Fruit fly (Drosophila melanogaster): Measurements from ENCODE around the gene CG42374.

The CG42374 gene

dm6 chr3L:19314877-19315276 is 51.3 kb downstream of the CG42374 start:
- TF ChIP-seq prd (optimal IDR thresholded peaks at IDR 0.05): no peak
- peak; percentile 52; the same call in 2 of the 3 replicates for TF ChIP-seq prd (GFP tag; IDR thresholded peaks at IDR 0.05)
- no peak for TF ChIP-seq Dll (GFP tag; IDR thresholded peaks at IDR 0.05; ENCODE audit: partially characterized antibody)
- no peak for TF ChIP-seq Trl (optimal IDR thresholded peaks at IDR 0.05)
- peak; percentile 6 for TF ChIP-seq Trl (GFP tag; optimal IDR thresholded peaks at IDR 0.05)
- TF ChIP-seq Ada2b (GFP tag; IDR thresholded peaks at IDR 0.05): 0 out of 2 replicates have a peak, but pooled peaks have one; percentile 28
- TF ChIP-seq CG7745 (tag; optimal IDR thresholded peaks at IDR 0.05): no peak
- TF ChIP-seq Xbp1 (GFP tag; optimal IDR thresholded peaks at IDR 0.05): peak; percentile 18
- no peak for TF ChIP-seq CG11504 (tag; optimal IDR thresholded peaks at IDR 0.05)
- peak; percentile 54 for TF ChIP-seq Ets65A (GFP tag)
- 0 out of 2 replicates have a peak, but pooled peaks have one; percentile 25 for TF ChIP-seq CG14667 (GFP tag; IDR thresholded peaks at IDR 0.05)
- TF ChIP-seq Awh (GFP tag; IDR thresholded peaks at IDR 0.05): no peak
- no peak for TF ChIP-seq Hmr (GFP tag; optimal IDR thresholded peaks at IDR 0.05)
- TF ChIP-seq Lpt (GFP tag; optimal IDR thresholded peaks at IDR 0.05): no peak
- 0 out of 2 replicates have a peak, but pooled peaks have one; percentile 25 for TF ChIP-seq E2f1 (GFP tag; IDR thresholded peaks at IDR 0.05)
- TF ChIP-seq nmo (GFP tag; optimal IDR thresholded peaks at IDR 0.05): peak; percentile 36
- no peak for TF ChIP-seq Elba2 (GFP tag; optimal IDR thresholded peaks at IDR 0.05)
- TF ChIP-seq CG15696 (tag; optimal IDR thresholded peaks at IDR 0.05): no peak
- TF ChIP-seq ATbp (GFP tag; optimal IDR thresholded peaks at IDR 0.05): no peak
- TF ChIP-seq Nf-YA (GFP tag; IDR thresholded peaks at IDR 0.05): no peak
- peak; percentile 49; the same call in 1 of the 2 replicates for TF ChIP-seq CG4404 (GFP tag; IDR thresholded peaks at IDR 0.05)
- no peak for TF ChIP-seq lov (optimal IDR thresholded peaks at IDR 0.05)
- TF ChIP-seq lov (GFP tag; IDR thresholded peaks at IDR 0.05): no peak
- TF ChIP-seq tin (GFP tag; optimal IDR thresholded peaks at IDR 0.05): peak; percentile 11
- peak; percentile 12; the same call in 1 of the 2 replicates for TF ChIP-seq Ptx1 (GFP tag; IDR thresholded peaks at IDR 0.05)
- TF ChIP-seq CG4730 (GFP tag; IDR thresholded peaks at IDR 0.05): 0 out of 2 replicates have a peak, but pooled peaks have one; percentile 9
- no peak for TF ChIP-seq CG6272 (GFP tag; IDR thresholded peaks at IDR 0.05)
- TF ChIP-seq Jarid2 (GFP tag; optimal IDR thresholded peaks at IDR 0.05): no peak
- TF ChIP-seq grn (GFP tag; optimal IDR thresholded peaks at IDR 0.05): no peak
- no peak for TF ChIP-seq CG11085 (GFP tag; IDR thresholded peaks at IDR 0.05)
- 0 out of 3 replicates have a peak, but pooled peaks have one; percentile 15 for TF ChIP-seq croc (GFP tag; conservative IDR thresholded peaks at IDR 0.05)
- no peak for TF ChIP-seq br (optimal IDR thresholded peaks at IDR 0.05)
- TF ChIP-seq tgo (GFP tag; IDR thresholded peaks at IDR 0.05): 0 out of 3 replicates have a peak, but pooled peaks have one; percentile 25
- TF ChIP-seq chn (GFP tag; optimal IDR thresholded peaks at IDR 0.05): no peak
- TF ChIP-seq CG10209 (GFP tag; optimal IDR thresholded peaks at IDR 0.05): no peak
- no peak for TF ChIP-seq CG34376 (GFP tag; optimal IDR thresholded peaks at IDR 0.05)
- TF ChIP-seq sens (GFP tag): peak; percentile 84
- no peak for TF ChIP-seq ap (GFP tag; IDR thresholded peaks at IDR 0.05)
- peak; percentile 35 for TF ChIP-seq tio (GFP tag; optimal IDR thresholded peaks at IDR 0.05)
- no peak for TF ChIP-seq zf30C (GFP tag; optimal IDR thresholded peaks at IDR 0.05)
- peak; percentile 15 for TF ChIP-seq CG4820 (GFP tag; optimal IDR thresholded peaks at IDR 0.05)
- peak; percentile 10 to 13 for TF ChIP-seq chif (GFP tag; optimal IDR thresholded peaks at IDR 0.05)
- no peak for TF ChIP-seq wek (GFP tag; optimal IDR thresholded peaks at IDR 0.05)
- TF ChIP-seq Lim3 (GFP tag; IDR thresholded peaks at IDR 0.05): no peak
- peak; percentile 5 for TF ChIP-seq CG30431 (GFP tag; optimal IDR thresholded peaks at IDR 0.05)
- TF ChIP-seq CG15514 (GFP tag; optimal IDR thresholded peaks at IDR 0.05): no peak
- TF ChIP-seq run (tag; optimal IDR thresholded peaks at IDR 0.05): no peak
- TF ChIP-seq CG6689 (GFP tag; IDR thresholded peaks at IDR 0.05): peak; percentile 40; the same call in 1 of the 2 replicates
- peak; percentile 19; the same call in 1 of the 3 replicates for TF ChIP-seq ase (GFP tag; IDR thresholded peaks at IDR 0.05)
- no peak for TF ChIP-seq Aef1 (GFP tag; IDR thresholded peaks at IDR 0.05)
- TF ChIP-seq Blimp-1 (GFP tag; optimal IDR thresholded peaks at IDR 0.05): peak; percentile 63
- TF ChIP-seq Drgx (GFP tag; IDR thresholded peaks at IDR 0.05): peak; percentile 94
- peak; percentile 41; the same call in 1 of the 2 replicates for TF ChIP-seq CG32772 (GFP tag; IDR thresholded peaks at IDR 0.05)
